Worm (Caenorhabditis elegans) whole organism, dauer: ENCODE results near the gene eif-3.L.

ENCODE experiments used
- unc-62 ChIP-seq: sonication (generic microtip); optimal IDR thresholded peaks from 2 replicates; lab custom pipeline; 2017; ENCODE audit warnings: missing biosample characterization, missing genetic modification reagents, missing genetic modification characterization

The eif-3.L gene

DNA sequence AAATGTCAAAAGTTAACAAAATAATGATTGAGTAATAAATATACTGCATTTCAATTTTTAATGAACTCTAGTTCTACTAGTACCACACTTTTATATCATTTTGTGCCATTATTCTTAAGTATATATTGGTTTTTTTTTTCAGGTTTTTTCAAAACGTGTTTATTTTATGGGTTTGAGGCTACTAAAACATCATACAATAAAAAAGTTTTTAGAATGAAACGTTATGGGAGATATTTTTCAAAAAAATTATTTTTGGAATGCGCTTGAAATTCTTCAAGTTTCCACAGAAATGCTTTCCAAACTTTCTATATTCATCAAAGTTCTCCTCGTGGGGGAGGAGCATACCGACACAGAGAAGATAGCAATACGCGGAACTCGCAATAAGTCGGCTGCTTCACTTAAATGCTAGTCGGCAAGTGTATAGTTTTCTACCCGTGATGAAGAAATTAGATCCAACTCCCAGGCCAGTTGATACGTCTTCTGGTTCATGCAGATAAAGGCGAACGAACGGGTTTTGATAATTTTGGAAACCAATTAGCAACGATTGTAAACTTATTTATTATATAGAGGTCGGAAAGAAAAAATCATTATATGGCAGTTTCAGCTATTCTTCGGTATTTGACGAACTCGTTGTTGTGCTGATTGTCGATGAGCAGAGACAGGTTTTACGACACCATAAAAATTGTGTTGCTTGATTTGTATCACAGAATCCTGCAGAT, 22.8 kb downstream of the eif-3.L start, which contains the start of gene C17G10.10:
Gene C17G10.10, minus strand, starts transcription at position 51 of the 719 bp plus-strand sequence.
- no peak for TF ChIP-seq unc-62 (GFP tag; lab: Kevin White, UChicago)

ce11 chrII:5596247-5596646, 26.0 kb downstream of the eif-3.L start, which contains the start of gene C17G10.1:
C17G10.1 (plus strand) TSS chrII:5596547.
- no peak for TF ChIP-seq unc-62 (GFP tag; lab: Kevin White, UChicago)

DNA sequence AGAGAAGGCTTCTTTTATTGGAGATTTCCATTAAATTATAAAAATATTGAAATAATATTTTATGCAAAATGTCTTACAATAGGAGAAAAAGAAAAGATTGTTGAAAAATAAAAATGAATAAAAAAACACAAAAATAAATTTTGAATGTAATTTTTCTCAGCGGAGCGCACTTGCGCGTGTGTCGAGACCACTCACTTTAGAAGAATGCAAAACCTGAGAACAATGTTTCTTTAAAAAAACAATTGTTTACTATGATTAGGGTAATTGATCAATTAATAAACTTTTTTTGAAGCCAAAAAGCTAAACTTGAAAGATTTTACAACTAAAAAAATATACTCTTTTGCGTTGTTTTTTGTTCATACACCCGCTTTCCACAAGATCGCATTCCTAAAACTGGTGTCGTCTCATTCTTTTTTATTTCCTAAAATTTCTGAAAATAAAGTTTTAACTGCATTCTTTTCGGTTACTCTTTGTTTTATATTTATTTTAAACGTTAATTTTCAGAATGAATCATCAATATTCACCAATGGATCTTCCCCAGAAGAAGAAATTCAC, 28.0 kb downstream of the eif-3.L start, which contains the start of gene ttc-4:
Gene ttc-4, plus strand, starts transcription at position 505 of the 555 bp plus-strand sequence.
- TF ChIP-seq unc-62 (GFP tag; lab: Kevin White, UChicago): no peak

ce11 chrII:5593377-5593932, 28.8 kb downstream of the eif-3.L start, which contains the start of gene cdc-14:
cdc-14 (minus strand) TSS chrII:5593427.
- TF ChIP-seq unc-62 (GFP tag; lab: Kevin White, UChicago): no peak

ce11 chrII:5592857-5593256, 29.4 kb downstream of the eif-3.L start:
- no peak for TF ChIP-seq unc-62 (GFP tag; lab: Kevin White, UChicago)

ce11 chrII:5591558-5591957, 30.7 kb downstream of the eif-3.L start:
- TF ChIP-seq unc-62 (GFP tag; lab: Kevin White, UChicago): no peak

- no peak for TF ChIP-seq unc-62 (GFP tag; lab: Kevin White, UChicago)
Measured at ce11 chrII:5589690-5590089, 32.6 kb downstream of the eif-3.L start, which contains the start of gene C17G10.13. C17G10.13 (minus strand) TSS chrII:5589790.

DNA sequence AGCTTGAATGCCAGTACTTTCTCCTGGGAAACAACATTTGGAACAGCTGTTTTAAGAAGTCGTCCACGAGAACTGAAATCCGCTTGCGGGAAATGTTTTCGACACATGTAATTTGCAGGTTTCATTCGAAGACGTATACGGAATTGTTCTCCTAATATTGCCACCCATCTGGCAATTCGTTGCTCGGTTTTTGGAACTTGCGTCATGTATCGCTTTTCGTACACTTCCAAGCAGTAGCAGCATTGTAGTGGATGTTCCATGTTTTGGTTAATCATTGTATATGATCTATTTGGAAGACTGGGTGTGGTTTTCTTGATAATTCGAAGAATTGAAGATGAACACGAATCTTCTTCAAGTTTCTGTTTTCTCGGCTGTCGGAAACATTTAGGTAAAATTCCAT, 34.5 kb downstream of the eif-3.L start:
- no peak for TF ChIP-seq unc-62 (GFP tag; lab: Kevin White, UChicago)

DNA sequence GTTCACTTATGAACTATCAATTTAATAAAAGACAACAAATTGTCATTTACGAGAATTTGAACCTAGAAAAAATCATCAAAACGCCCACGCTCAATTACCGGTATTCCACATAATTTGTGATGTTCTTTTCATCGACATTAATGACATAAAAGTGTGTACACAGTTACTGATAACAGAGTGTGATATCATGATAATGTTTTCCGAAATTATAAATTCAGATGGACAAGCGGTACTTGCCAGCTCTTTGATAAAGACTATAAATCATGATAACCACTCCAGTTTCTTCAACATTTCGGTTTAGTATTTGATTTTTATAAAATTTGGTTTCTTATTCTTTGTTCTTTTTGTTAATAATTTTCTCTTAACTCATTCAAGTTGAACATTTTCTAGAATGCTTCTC, 36.5 kb downstream of the eif-3.L start, which contains the start of gene lys-8:
Gene lys-8, plus strand, starts transcription at position 391 of the 400 bp plus-strand sequence.
- TF ChIP-seq unc-62 (GFP tag; lab: Kevin White, UChicago): no peak

DNA sequence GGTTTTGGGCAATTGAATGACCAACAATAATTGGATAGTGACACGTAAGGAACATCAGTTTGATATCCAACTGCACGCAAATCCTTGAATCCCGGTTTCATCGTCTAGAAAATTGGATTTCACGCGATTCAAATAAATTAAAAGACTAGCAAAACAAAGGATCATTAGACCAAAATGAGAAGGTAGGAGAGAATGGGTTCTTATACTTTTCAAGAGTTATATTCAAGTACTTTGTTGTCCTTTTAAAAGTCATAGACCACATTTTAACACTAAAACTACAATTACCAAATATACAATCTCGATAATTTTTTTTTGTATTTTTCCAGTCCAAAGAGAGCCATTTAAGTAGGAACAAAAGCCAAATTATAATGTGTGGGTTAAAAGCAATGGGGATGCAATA, 40.0 kb downstream of the eif-3.L start, which contains the start of gene T25E4.2:
Gene T25E4.2, minus strand, starts transcription at position 101 of the 400 bp plus-strand sequence.
- no peak for TF ChIP-seq unc-62 (GFP tag; lab: Kevin White, UChicago)

- TF ChIP-seq unc-62 (GFP tag; lab: Kevin White, UChicago): no peak
Measured at ce11 chrII:5579236-5579635, 43.0 kb downstream of the eif-3.L start.

ce11 chrII:5578714-5579113, 43.6 kb downstream of the eif-3.L start:
- no peak for TF ChIP-seq unc-62 (GFP tag; lab: Kevin White, UChicago)

DNA sequence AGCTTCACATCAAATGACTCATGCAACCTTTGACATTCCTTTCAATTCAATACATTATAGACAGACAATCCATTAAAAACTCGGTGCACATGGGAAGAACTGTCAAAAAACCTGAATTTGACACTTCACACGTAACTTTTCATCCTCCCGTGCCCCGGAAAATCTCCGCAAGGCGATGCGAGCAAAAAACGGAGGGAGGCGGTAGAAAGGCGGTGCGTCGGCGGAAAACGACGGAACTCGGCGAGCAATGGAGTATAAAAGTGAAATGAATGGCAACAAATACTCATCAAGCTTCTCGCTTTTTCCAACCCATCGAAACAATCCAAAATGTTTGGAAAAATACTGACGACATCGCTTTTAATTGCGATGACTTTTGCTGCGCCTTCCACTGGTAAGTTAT, 44.2 kb downstream of the eif-3.L start, which contains the start of gene T25E4.1:
Gene T25E4.1, plus strand, starts transcription at position 301 of the 400 bp plus-strand sequence.
- TF ChIP-seq unc-62 (GFP tag; lab: Kevin White, UChicago): no peak

ce11 chrII:5577060-5577459, 45.2 kb downstream of the eif-3.L start:
- TF ChIP-seq unc-62 (GFP tag; lab: Kevin White, UChicago): no peak

ce11 chrII:5574925-5575324, 47.4 kb downstream of the eif-3.L start:
- no peak for TF ChIP-seq unc-62 (GFP tag; lab: Kevin White, UChicago)
